Worm (Caenorhabditis elegans) whole organism, L1 larva: ENCODE measurements around the gene Y116F11B.2.
A peak's percentile ranks its signal among the peaks of the same experiment; 100 is the strongest.

Experiments
- C04F5.9 ChIP-seq: sonication (generic microtip); optimal IDR thresholded peaks from 2 replicates; lab custom pipeline; 2016; ENCODE audit warnings: missing genetic modification characterization, missing compliant biosample characterization
- aha-1 ChIP-seq: fragments of 150-350 bp; optimal IDR thresholded peaks from 2 replicates; lab custom pipeline; 2014; ENCODE audit warnings: missing biosample characterization, missing genetic modification characterization
- alr-1 ChIP-seq: fragments of 200-800 bp; sonication (Bioruptor generic); optimal IDR thresholded peaks from 2 replicates; lab custom pipeline; 2018; ENCODE audit warnings: borderline replicate concordance, mild to moderate bottlenecking, missing genetic modification characterization, missing compliant biosample characterization
- aly-2 ChIP-seq: fragments of 150-350 bp; optimal IDR thresholded peaks from 2 replicates; lab custom pipeline; 2014; ENCODE audit warnings: missing biosample characterization, missing genetic modification characterization
- ceh-8 ChIP-seq: fragments of 200-800 bp; sonication (Bioruptor generic); optimal IDR thresholded peaks from 2 replicates; lab custom pipeline; 2018; ENCODE audit warnings: mild to moderate bottlenecking, missing genetic modification characterization, moderate library complexity, missing compliant biosample characterization
- ceh-82 ChIP-seq, 3 experiments: fragments of 150-350 bp in 1 of 3; sonication (generic microtip) in 2 of 3; optimal IDR thresholded peaks; 2 replicates each; lab custom pipeline; 2014 to 2017; ENCODE audit warnings: missing biosample characterization in 3 of 3, missing genetic modification characterization in 3 of 3
- dpl-1 ChIP-seq, 3 experiments: fragments of 150-350 bp in 2 of 3; sonication (generic microtip) in 1 of 3; optimal IDR thresholded peaks; 2 replicates each; lab custom pipeline; 2014 to 2017; ENCODE audit warnings: missing biosample characterization in 3 of 3, missing genetic modification characterization in 3 of 3, missing genetic modification reagents in 3 of 3
- dsc-1 ChIP-seq: sonication (generic microtip); optimal IDR thresholded peaks from 2 replicates; lab custom pipeline; 2016; ENCODE audit warnings: mild to moderate bottlenecking, missing genetic modification characterization, missing compliant biosample characterization
- efl-1 ChIP-seq, 4 experiments: fragments of 150-350 bp; optimal IDR thresholded peaks in 3 of 4; peaks in 1 of 4; 1 replicate in 1 of 4; 2 replicates in 3 of 4; lab custom pipeline; 2014; ENCODE audit warnings: missing biosample characterization in 2 of 4, missing genetic modification characterization in 2 of 4, missing genetic modification reagents in 2 of 4
- efl-3 ChIP-seq: fragments of 200-800 bp; sonication (Bioruptor generic); optimal IDR thresholded peaks from 2 replicates; lab custom pipeline; 2018; ENCODE audit warnings: mild to moderate bottlenecking, missing genetic modification characterization, missing compliant biosample characterization
- elt-3 ChIP-seq, 6 experiments: fragments of 150-350 bp in 1 of 6; sonication (generic microtip); optimal IDR thresholded peaks; 2 replicates each; lab custom pipeline; 2017 to 2018; ENCODE audit warnings: missing biosample characterization in 6 of 6, missing genetic modification characterization in 6 of 6, inconsistent platforms in 1 of 6
- ets-5 ChIP-seq: fragments of 200-800 bp; sonication (Bioruptor generic); IDR thresholded peaks from 2 replicates; pipeline ENCODE4 v1.3.6; 2022; ENCODE audit warnings: missing genetic modification characterization, missing compliant biosample characterization
- fkh-8 ChIP-seq: sonication (generic microtip); optimal IDR thresholded peaks from 2 replicates; lab custom pipeline; 2016; ENCODE audit warnings: mild to moderate bottlenecking, missing genetic modification characterization, missing compliant biosample characterization
- fos-1 ChIP-seq: fragments of 150-350 bp; optimal IDR thresholded peaks from 2 replicates; lab custom pipeline; 2014; ENCODE audit warnings: missing biosample characterization, missing genetic modification characterization
- hlh-17 ChIP-seq: fragments of 200-800 bp; sonication (Bioruptor generic); optimal IDR thresholded peaks from 2 replicates; lab custom pipeline; 2018; ENCODE audit warnings: missing genetic modification characterization, mild to moderate bottlenecking, missing compliant biosample characterization, moderate library complexity, borderline replicate concordance
- hlh-4 ChIP-seq: sonication (generic microtip); optimal IDR thresholded peaks from 2 replicates; lab custom pipeline; 2016; ENCODE audit warnings: mild to moderate bottlenecking, missing genetic modification characterization, missing compliant biosample characterization
- lin-39 ChIP-seq: fragments of 150-350 bp; optimal IDR thresholded peaks from 2 replicates; lab custom pipeline; 2014; ENCODE audit warnings: missing biosample characterization, missing genetic modification reagents, missing genetic modification characterization
- lsy-2 ChIP-seq, 2 experiments: fragments of 150-350 bp; optimal IDR thresholded peaks; 2 replicates each; lab custom pipeline; 2014; ENCODE audit warnings: missing biosample characterization in 2 of 2, missing genetic modification characterization in 2 of 2
- nhr-47 ChIP-seq: sonication (generic microtip); optimal IDR thresholded peaks from 2 replicates; lab custom pipeline; 2016; ENCODE audit warnings: mild to moderate bottlenecking, missing genetic modification characterization, moderate library complexity, missing compliant biosample characterization
- nhr-71 ChIP-seq: sonication (generic microtip); optimal IDR thresholded peaks from 2 replicates; lab custom pipeline; 2016; ENCODE audit warnings: mild to moderate bottlenecking, missing genetic modification characterization, moderate library complexity, missing compliant biosample characterization
- nhr-77 ChIP-seq: fragments of 150-350 bp; optimal IDR thresholded peaks from 2 replicates; lab custom pipeline; 2014; ENCODE audit warnings: missing biosample characterization, missing genetic modification characterization
- nhr-85 ChIP-seq: sonication (generic microtip); peaks from one replicate; lab custom pipeline; 2016; ENCODE audit warnings: missing genetic modification characterization, inconsistent platforms, missing compliant biosample characterization
- nhr-90 ChIP-seq: sonication (generic microtip); optimal IDR thresholded peaks from 2 replicates; lab custom pipeline; 2016; ENCODE audit warnings: mild to moderate bottlenecking, missing genetic modification characterization, missing compliant biosample characterization; ENCODE audit not compliant: poor library complexity
- pag-3 ChIP-seq: sonication (generic microtip); optimal IDR thresholded peaks from 2 replicates; lab custom pipeline; 2017; ENCODE audit warnings: missing genetic modification characterization, mild to moderate bottlenecking, missing compliant biosample characterization, antibody characterized with exemption, borderline replicate concordance; ENCODE audit not compliant: insufficient read depth
- pax-3 ChIP-seq: fragments of 200-800 bp; sonication (Bioruptor generic); optimal IDR thresholded peaks from 2 replicates; lab custom pipeline; 2018; ENCODE audit warnings: mild to moderate bottlenecking, missing genetic modification characterization, moderate library complexity, missing compliant biosample characterization
- pqm-1 ChIP-seq: sonication (generic microtip); optimal IDR thresholded peaks from 3 replicates; lab custom pipeline; 2017; ENCODE audit warnings: missing biosample characterization, missing genetic modification characterization
- sox-4 ChIP-seq: sonication (generic microtip); optimal IDR thresholded peaks from 2 replicates; lab custom pipeline; 2016; ENCODE audit warnings: missing genetic modification characterization, missing compliant biosample characterization
- sptf-1 ChIP-seq: fragments of 150-350 bp; optimal IDR thresholded peaks from 2 replicates; lab custom pipeline; 2014; ENCODE audit warnings: missing biosample characterization, missing genetic modification characterization
- unc-30 ChIP-seq: sonication (generic microtip); optimal IDR thresholded peaks from 2 replicates; lab custom pipeline; 2017; ENCODE audit warnings: missing biosample characterization, missing genetic modification characterization
- unc-98 ChIP-seq: fragments of 200-800 bp; sonication (Bioruptor generic); IDR thresholded peaks from 2 replicates; pipeline ENCODE4 v1.3.6; 2022; ENCODE audit warnings: missing genetic modification characterization, missing compliant biosample characterization
- ztf-4 ChIP-seq: fragments of 150-350 bp; optimal IDR thresholded peaks from 2 replicates; lab custom pipeline; 2014; ENCODE audit warnings: missing biosample characterization, missing genetic modification characterization

Gene Y116F11B.2

ce11 chrV:19814833-19815232 lies 13.9 kb upstream of the Y116F11B.2 start, which contains the start of gene daf-28:
daf-28 (plus strand) TSS chrV:19815133.
- TF ChIP-seq dpl-1 (GFP tag; optimal IDR thresholded peaks at IDR 0.05; lab: Kevin White, UChicago) (no peak), nhr-85 (tag; lab: Kevin White, UChicago) (no peak), dsc-1 (tag; lab: Kevin White, UChicago) (no peak), pqm-1 (tag; lab: Kevin White, UChicago) (no peak), nhr-90 (tag; lab: Kevin White, UChicago) (no peak), hlh-17 (GFP tag; lab: Kevin White, UChicago) (no peak), lsy-2 (tag; optimal IDR thresholded peaks at IDR 0.05; lab: Kevin White, UChicago) (no peak), unc-98 (no peak), nhr-71 (tag; lab: Kevin White, UChicago) (no peak), unc-30 (no peak), aha-1 (tag; lab: Kevin White, UChicago) (no peak), sox-4 (tag; lab: Kevin White, UChicago) (no peak), pax-3 (tag; lab: Kevin White, UChicago) (no peak), ets-5 (GFP tag; lab: Robert Waterston, UW) (no peak), nhr-77 (tag; lab: Kevin White, UChicago) (no peak)

ce11 chrV:19805548-19805947 lies 4.6 kb upstream of the Y116F11B.2 start:
- TF ChIP-seq efl-1 (optimal IDR thresholded peaks at IDR 0.05; lab: Kevin White, UChicago) = no peak
- peak in 1 of 2 experiments; percentile 37 for TF ChIP-seq efl-1 (GFP tag; optimal IDR thresholded peaks at IDR 0.05 in 1 of 2; lab: Kevin White, UChicago)
- TF ChIP-seq pax-3 (tag; lab: Kevin White, UChicago) = peak; percentile 8
- TF ChIP-seq ceh-8 (GFP tag; lab: Kevin White, UChicago) = peak; percentile 71
- TF ChIP-seq dsc-1 (tag; lab: Kevin White, UChicago) = peak; percentile 40
- TF ChIP-seq fos-1 (tag; lab: Kevin White, UChicago) = no peak
- peak; percentile 8 for TF ChIP-seq nhr-71 (tag; lab: Kevin White, UChicago)
- TF ChIP-seq fkh-8 = peak; percentile 51
- no peak for TF ChIP-seq hlh-4 (tag; lab: Kevin White, UChicago)
- no peak for TF ChIP-seq nhr-47 (tag; lab: Kevin White, UChicago)

- TF ChIP-seq efl-3 (GFP tag; lab: Kevin White, UChicago) (no peak), sox-4 (tag; lab: Kevin White, UChicago) (peak; percentile 33), pag-3 (tag; lab: Kevin White, UChicago) (no peak), dsc-1 (tag; lab: Kevin White, UChicago) (peak; percentile 92)
These were observed 1.9 kb upstream of the Y116F11B.2 start for ce11 chrV:19802797-19803196.

- TF ChIP-seq alr-1 (tag; lab: Kevin White, UChicago) = no peak
- TF ChIP-seq aly-2 (tag; lab: Kevin White, UChicago) = no peak
- TF ChIP-seq C04F5.9 (tag; lab: Kevin White, UChicago) = no peak
- no peak for TF ChIP-seq elt-3 (tag; optimal IDR thresholded peaks at IDR 0.05; lab: Kevin White, UChicago)
- no peak for TF ChIP-seq ceh-82 (tag; optimal IDR thresholded peaks at IDR 0.05; lab: Kevin White, UChicago)
- TF ChIP-seq lin-39 (tag; lab: Kevin White, UChicago) = no peak
- no peak for TF ChIP-seq ztf-4 (tag; lab: Kevin White, UChicago)
- TF ChIP-seq, all 84 proteins: peak for 0
These were observed 6.0 kb downstream of the Y116F11B.2 start, which contains the start of gene M162.7 for ce11 chrV:19794931-19795330. M162.7 (minus strand) TSS chrV:19795031.

- TF ChIP-seq sptf-1 (tag; lab: Kevin White, UChicago) (no peak), lin-39 (tag; lab: Kevin White, UChicago) (no peak)
These were observed 10.7 kb downstream of the Y116F11B.2 start for ce11 chrV:19790248-19790647.
